Fruit fly (Drosophila melanogaster) whole organism, embryonic: ENCODE data around the gene CG9839.

Experiments used
- Abd-B ChIP-seq: fragments of 200-800 bp; sonication (Bioruptor generic); optimal IDR thresholded peaks from 2 replicates; lab custom pipeline; 2018; ENCODE audit warnings: missing biosample characterization, mild to moderate bottlenecking, missing genetic modification characterization, moderate library complexity
- Aef1 ChIP-seq: fragments of 200-800 bp; sonication (Bioruptor generic); IDR thresholded peaks from 3 replicates; pipeline ENCODE4 v1.3.6; 2022; ENCODE audit warnings: missing biosample characterization, missing genetic modification characterization
- Antp ChIP-seq: fragments of 200-800 bp; sonication (Bioruptor generic); optimal IDR thresholded peaks from 3 replicates; lab custom pipeline; 2016; ENCODE audit warnings: missing biosample characterization, missing genetic modification characterization
- CG10565 ChIP-seq: fragments of 200-800 bp; sonication (Bioruptor generic); optimal IDR thresholded peaks from 3 replicates; lab custom pipeline; 2016; ENCODE audit warnings: missing biosample characterization, mild to moderate bottlenecking, missing genetic modification characterization
- CG11504 ChIP-seq: fragments of 200-800 bp; sonication (Bioruptor generic); optimal IDR thresholded peaks from 3 replicates; lab custom pipeline; 2019; ENCODE audit warnings: missing biosample characterization, mild to moderate bottlenecking, missing genetic modification characterization, moderate library complexity
- CG12104 ChIP-seq: fragments of 200-800 bp; sonication (Bioruptor generic); optimal IDR thresholded peaks from 3 replicates; lab custom pipeline; 2016; ENCODE audit warnings: missing biosample characterization, missing genetic modification characterization
- CG14965 ChIP-seq: fragments of 200-800 bp; sonication (Bioruptor generic); optimal IDR thresholded peaks from 2 replicates; lab custom pipeline; 2016; ENCODE audit warnings: missing biosample characterization, missing genetic modification characterization, borderline replicate concordance
- CG15479 ChIP-seq: fragments of 200-800 bp; sonication (Bioruptor generic); optimal IDR thresholded peaks from 3 replicates; lab custom pipeline; 2019; ENCODE audit warnings: missing biosample characterization, mild to moderate bottlenecking, missing genetic modification characterization, moderate library complexity
- CG15696 ChIP-seq: fragments of 200-800 bp; sonication (Bioruptor generic); optimal IDR thresholded peaks from 2 replicates; lab custom pipeline; 2019; ENCODE audit warnings: missing biosample characterization, mild to moderate bottlenecking, missing genetic modification characterization, moderate library complexity
- CG16779 ChIP-seq: fragments of 200-800 bp; sonication (Bioruptor generic); IDR thresholded peaks from 2 replicates; pipeline ENCODE4 v1.3.6; 2022; ENCODE audit warnings: missing biosample characterization, missing genetic modification characterization
- CG17328 ChIP-seq: fragments of 200-800 bp; sonication (Bioruptor generic); IDR thresholded peaks from 2 replicates; pipeline ENCODE4 v1.3.6; 2022; ENCODE audit warnings: missing biosample characterization, missing genetic modification characterization
- CG17385 ChIP-seq: fragments of 200-800 bp; sonication (Bioruptor generic); optimal IDR thresholded peaks from 3 replicates; lab custom pipeline; 2018; ENCODE audit warnings: missing biosample characterization, mild to moderate bottlenecking, missing genetic modification characterization
- CG2202 ChIP-seq: fragments of 200-800 bp; sonication (Bioruptor generic); optimal IDR thresholded peaks from 2 replicates; lab custom pipeline; 2018; ENCODE audit warnings: missing biosample characterization, mild to moderate bottlenecking, missing genetic modification characterization
- CG34422 ChIP-seq: fragments of 200-800 bp; sonication (Bioruptor generic); IDR thresholded peaks from 3 replicates; pipeline ENCODE4 v1.3.6; 2022; ENCODE audit warnings: missing biosample characterization, missing genetic modification characterization
- CG4854 ChIP-seq: fragments of 200-800 bp; sonication (Bioruptor generic); optimal IDR thresholded peaks from 2 replicates; lab custom pipeline; 2016; ENCODE audit warnings: missing biosample characterization, missing genetic modification characterization, inconsistent platforms
- CG5245 ChIP-seq: fragments of 200-800 bp; sonication (Bioruptor generic); optimal IDR thresholded peaks from 3 replicates; lab custom pipeline; 2016; ENCODE audit warnings: missing biosample characterization, missing genetic modification characterization
- CG6813 ChIP-seq: fragments of 200-800 bp; sonication (Bioruptor generic); optimal IDR thresholded peaks from 2 replicates; lab custom pipeline; 2017; ENCODE audit warnings: missing biosample characterization, missing genetic modification characterization, mild to moderate bottlenecking, moderate library complexity, missing genetic modification reagents
- Dip2 ChIP-seq: fragments of 200-800 bp; sonication (Bioruptor generic); IDR thresholded peaks from 2 replicates; pipeline ENCODE4 v1.3.6; 2022; ENCODE audit warnings: missing biosample characterization, missing genetic modification characterization
- Drgx ChIP-seq: fragments of 200-800 bp; sonication (Bioruptor generic); IDR thresholded peaks from 2 replicates; pipeline ENCODE4 v1.3.6; 2022; ENCODE audit warnings: missing biosample characterization, missing genetic modification characterization
- E2f1 ChIP-seq: fragments of 200-800 bp; sonication (Bioruptor generic); IDR thresholded peaks from 2 replicates; pipeline ENCODE4 v1.3.6; 2022; ENCODE audit warnings: missing biosample characterization, missing genetic modification characterization
- H15 ChIP-seq: fragments of 200-800 bp; sonication (Bioruptor generic); IDR thresholded peaks from 3 replicates; pipeline ENCODE4 v1.3.6; 2022; ENCODE audit warnings: missing biosample characterization, missing genetic modification characterization
- H2.0 ChIP-seq: fragments of 200-800 bp; sonication (Bioruptor generic); IDR thresholded peaks from 2 replicates; pipeline ENCODE4 v1.3.6; 2022; ENCODE audit warnings: missing biosample characterization, missing genetic modification characterization
- HmgD ChIP-seq: fragments of 200-800 bp; sonication (Bioruptor generic); optimal IDR thresholded peaks from 3 replicates; lab custom pipeline; 2016; ENCODE audit warnings: missing biosample characterization, missing genetic modification characterization
- Hmr ChIP-seq: fragments of 200-800 bp; sonication (Bioruptor generic); optimal IDR thresholded peaks from 3 replicates; lab custom pipeline; 2017; ENCODE audit warnings: mild to moderate bottlenecking, missing biosample characterization, missing genetic modification reagents, missing genetic modification characterization
- Hr3 ChIP-seq: fragments of 200-800 bp; sonication (Bioruptor generic); optimal IDR thresholded peaks from 3 replicates; lab custom pipeline; 2016; ENCODE audit warnings: missing biosample characterization, missing genetic modification characterization
- Hsf ChIP-seq: fragments of 200-800 bp; sonication (Bioruptor generic); optimal IDR thresholded peaks from 3 replicates; lab custom pipeline; 2016; ENCODE audit warnings: missing biosample characterization, missing genetic modification characterization
- Kr ChIP-seq: fragments of 200-800 bp; sonication (Bioruptor generic); optimal IDR thresholded peaks from 2 replicates; lab custom pipeline; 2017; ENCODE audit warnings: missing biosample characterization, mild to moderate bottlenecking, missing genetic modification characterization
- MTF-1 ChIP-seq: fragments of 200-800 bp; sonication (Bioruptor generic); optimal IDR thresholded peaks from 2 replicates; lab custom pipeline; 2018; ENCODE audit warnings: missing biosample characterization, mild to moderate bottlenecking, missing genetic modification characterization, borderline replicate concordance
- Mad ChIP-seq: fragments of 200-800 bp; sonication (Bioruptor generic); optimal IDR thresholded peaks from 2 replicates; lab custom pipeline; 2016; ENCODE audit warnings: missing biosample characterization, missing genetic modification characterization
- Opbp ChIP-seq: fragments of 200-800 bp; sonication (Bioruptor generic); IDR thresholded peaks from 3 replicates; pipeline ENCODE4 v1.3.6; 2022; ENCODE audit warnings: missing biosample characterization, missing genetic modification characterization; ENCODE audit not compliant: partially characterized antibody
- Pdp1 ChIP-seq, 2 experiments: fragments of 200-800 bp; sonication (Bioruptor generic); optimal IDR thresholded peaks; 3 replicates each; lab custom pipeline; 2016; ENCODE audit warnings: missing biosample characterization in 2 of 2, missing genetic modification characterization in 2 of 2, mild to moderate bottlenecking in 1 of 2, moderate library complexity in 1 of 2
- YL-1 ChIP-seq: fragments of 200-800 bp; sonication (Bioruptor generic); optimal IDR thresholded peaks from 3 replicates; lab custom pipeline; 2017; ENCODE audit warnings: missing biosample characterization, mild to moderate bottlenecking, missing genetic modification characterization
- abd-A ChIP-seq: fragments of 200-800 bp; sonication (Bioruptor generic); optimal IDR thresholded peaks from 3 replicates; lab custom pipeline; 2019; ENCODE audit warnings: missing biosample characterization, mild to moderate bottlenecking, missing genetic modification characterization, moderate library complexity
- ash1 ChIP-seq: fragments of 200-800 bp; sonication (Bioruptor generic); optimal IDR thresholded peaks from 2 replicates; lab custom pipeline; 2018; ENCODE audit warnings: missing biosample characterization, mild to moderate bottlenecking, missing genetic modification characterization
- bcd ChIP-seq: fragments of 200-800 bp; sonication (Bioruptor generic); optimal IDR thresholded peaks from 2 replicates; lab custom pipeline; 2017; ENCODE audit warnings: missing biosample characterization, mild to moderate bottlenecking, missing genetic modification characterization
- chinmo ChIP-seq: fragments of 200-800 bp; sonication (Bioruptor generic); IDR thresholded peaks from 4 replicates; pipeline ENCODE4 v1.3.6; 2022; ENCODE audit warnings: missing biosample characterization, missing genetic modification characterization; ENCODE audit not compliant: partially characterized antibody
- croc ChIP-seq: fragments of 200-800 bp; sonication (Bioruptor generic); conservative IDR thresholded peaks from 3 replicates; pipeline ENCODE4 v1.3.6; 2022; ENCODE audit warnings: missing biosample characterization, missing genetic modification characterization
- crp ChIP-seq, 2 experiments: fragments of 200-800 bp; sonication (Bioruptor generic); optimal IDR thresholded peaks; 2 replicates in 1 of 2; 3 replicates in 1 of 2; lab custom pipeline; 2017; ENCODE audit warnings: missing biosample characterization in 2 of 2, missing genetic modification characterization in 2 of 2, mild to moderate bottlenecking in 1 of 2, moderate library complexity in 1 of 2
- danr ChIP-seq: fragments of 200-800 bp; sonication (Bioruptor generic); IDR thresholded peaks from 2 replicates; pipeline ENCODE4 v1.3.6; 2022; ENCODE audit warnings: missing biosample characterization, missing genetic modification characterization
- jing ChIP-seq: fragments of 200-800 bp; sonication (Bioruptor generic); optimal IDR thresholded peaks from 2 replicates; lab custom pipeline; 2018; ENCODE audit warnings: missing biosample characterization, mild to moderate bottlenecking, missing genetic modification characterization
- nmo ChIP-seq: fragments of 200-800 bp; sonication (Bioruptor generic); optimal IDR thresholded peaks from 2 replicates; lab custom pipeline; 2018; ENCODE audit warnings: missing biosample characterization, mild to moderate bottlenecking, missing genetic modification characterization, moderate library complexity
- psq ChIP-seq: fragments of 200-800 bp; sonication (Bioruptor generic); optimal IDR thresholded peaks from 2 replicates; lab custom pipeline; 2017; ENCODE audit warnings: missing biosample characterization, missing genetic modification characterization
- ro ChIP-seq: fragments of 200-800 bp; sonication (Bioruptor generic); IDR thresholded peaks from 2 replicates; pipeline ENCODE4 v1.3.6; 2022; ENCODE audit warnings: missing biosample characterization, missing genetic modification characterization
- sc ChIP-seq, 3 experiments: fragments of >200 bp in 2 of 3; fragments of 200-800 bp in 1 of 3; sonication (Bioruptor generic) in 1 of 3; optimal IDR thresholded peaks; 2 replicates in 2 of 3; 3 replicates in 1 of 3; lab custom pipeline; 2017; ENCODE audit warnings: mild to moderate bottlenecking in 1 of 3, missing biosample characterization in 1 of 3, missing genetic modification characterization in 1 of 3, missing genetic modification reagents in 1 of 3
- stwl ChIP-seq: fragments of 200-800 bp; sonication (Bioruptor generic); optimal IDR thresholded peaks from 3 replicates; lab custom pipeline; 2018; ENCODE audit warnings: missing biosample characterization, mild to moderate bottlenecking, missing genetic modification characterization, moderate library complexity
- ttk ChIP-seq: fragments of 200-800 bp; sonication (Bioruptor generic); IDR thresholded peaks from 2 replicates; pipeline ENCODE4 v2.1.2; 2022; ENCODE audit warnings: missing biosample characterization, missing genetic modification characterization
- usp ChIP-seq: fragments of >200 bp; optimal IDR thresholded peaks from 2 replicates; lab custom pipeline; 2017; ENCODE audit warnings: missing biosample characterization, missing genetic modification characterization
- wek ChIP-seq: fragments of 200-800 bp; sonication (Bioruptor generic); optimal IDR thresholded peaks from 3 replicates; lab custom pipeline; 2018; ENCODE audit warnings: missing biosample characterization, mild to moderate bottlenecking, missing genetic modification characterization, moderate library complexity
- zfh1 ChIP-seq: fragments of 200-800 bp; sonication (Bioruptor generic); IDR thresholded peaks from 3 replicates; pipeline ENCODE4 v1.3.6; 2022; ENCODE audit warnings: missing biosample characterization, missing genetic modification characterization

CG9839 gene

dm6 chr3R:8820428-8820912 is 14.9 kb upstream of the CG9839 start, which contains the start of gene aqz (continued):
- TF ChIP-seq CG12104 (GFP tag; lab: Kevin White, UChicago): no peak
- TF ChIP-seq CG14965 (GFP tag; lab: Kevin White, UChicago): no peak
- TF ChIP-seq Pdp1 (GFP tag; optimal IDR thresholded peaks at IDR 0.05; lab: Kevin White, UChicago): peak; percentile 66 to 74
- TF ChIP-seq croc (GFP tag; lab: Robert Waterston, UW): no peak
- no peak for TF ChIP-seq CG10565
- TF ChIP-seq usp: no peak
- TF ChIP-seq YL-1 (GFP tag; lab: Kevin White, UChicago): peak; percentile 89
- TF ChIP-seq Antp (GFP tag; lab: Kevin White, UChicago): peak; percentile 61
- TF ChIP-seq psq: peak; percentile 31
- TF ChIP-seq sc (optimal IDR thresholded peaks at IDR 0.05; lab: Kevin White, UChicago): no peak
- peak; percentile 11 for TF ChIP-seq sc (GFP tag; optimal IDR thresholded peaks at IDR 0.05; lab: Kevin White, UChicago)
- TF ChIP-seq CG11504: peak; percentile 80
- TF ChIP-seq stwl: peak; percentile 84
- peak; percentile 72; the same call in 2 of the 3 replicates for TF ChIP-seq zfh1 (GFP tag; lab: Robert Waterston, UW)
- peak; percentile 68 for TF ChIP-seq Mad (GFP tag; lab: Kevin White, UChicago)
- TF ChIP-seq chinmo (GFP tag; lab: Robert Waterston, UW): peak; percentile 75; the same call in 2 of the 4 replicates
- peak; percentile 77 for TF ChIP-seq Abd-B
- peak in 1 of 2 experiments; percentile 51 for TF ChIP-seq crp (GFP tag; optimal IDR thresholded peaks at IDR 0.05; lab: Kevin White, UChicago)
- TF ChIP-seq H15 (GFP tag; lab: Robert Waterston, UW): no peak; the same call in 2 of the 3 replicates
- TF ChIP-seq bcd (GFP tag; lab: Kevin White, UChicago): peak; percentile 66
- TF ChIP-seq CG16779 (GFP tag; lab: Robert Waterston, UW): peak; percentile 49; the same call in 1 of the 2 replicates
- TF ChIP-seq MTF-1 (GFP tag; lab: Kevin White, UChicago): peak; percentile 87
- TF ChIP-seq Drgx (GFP tag; lab: Robert Waterston, UW): peak; percentile 57
- no peak for TF ChIP-seq CG15696 (tag; lab: Kevin White, UChicago)
- 0 out of 3 replicates have a peak, but pooled peaks have one; percentile 23 for TF ChIP-seq Aef1
- no peak for TF ChIP-seq danr (GFP tag; lab: Robert Waterston, UW)
- TF ChIP-seq CG2202 (tag; lab: Kevin White, UChicago): peak; percentile 25
- no peak for TF ChIP-seq Hr3
- peak; percentile 79 for TF ChIP-seq Opbp (GFP tag; lab: Robert Waterston, UW)
- TF ChIP-seq CG4854 (GFP tag; lab: Kevin White, UChicago): peak; percentile 54
- no peak for TF ChIP-seq jing
- no peak for TF ChIP-seq H2.0 (GFP tag; lab: Robert Waterston, UW)
- peak; percentile 81 for TF ChIP-seq HmgD (GFP tag; lab: Kevin White, UChicago)
- TF ChIP-seq CG17328 (GFP tag; lab: Robert Waterston, UW): peak; percentile 60
- TF ChIP-seq wek (GFP tag; lab: Kevin White, UChicago): peak; percentile 60
- TF ChIP-seq Dip2 (GFP tag; lab: Robert Waterston, UW): no peak
- TF ChIP-seq CG6813: peak; percentile 51
- no peak for TF ChIP-seq abd-A (tag; lab: Kevin White, UChicago)
- peak; percentile 78 for TF ChIP-seq ash1
- peak; percentile 45 for TF ChIP-seq Hsf (GFP tag; lab: Kevin White, UChicago)
- peak; percentile 58 for TF ChIP-seq nmo (GFP tag; lab: Kevin White, UChicago)
- TF ChIP-seq CG15479 (GFP tag; lab: Kevin White, UChicago): peak; percentile 78
- TF ChIP-seq CG17385: peak; percentile 73
- peak; percentile 57; the same call in 1 of the 2 replicates for TF ChIP-seq ttk
- no peak for TF ChIP-seq Kr (GFP tag; lab: Kevin White, UChicago)
- TF ChIP-seq ro: no peak
- peak; percentile 76; the same call in 2 of the 3 replicates for TF ChIP-seq CG34422 (GFP tag; lab: Robert Waterston, UW)
- peak; percentile 57; the same call in 1 of the 2 replicates for TF ChIP-seq E2f1 (GFP tag; lab: Robert Waterston, UW)
- TF ChIP-seq CG5245 (GFP tag; lab: Kevin White, UChicago): no peak
- peak; percentile 85 for TF ChIP-seq Hmr
